Fruit fly (Drosophila melanogaster) whole organism, embryonic: ENCODE results near the gene CG43610.
A peak's percentile ranks its signal among the peaks of the same experiment; 100 is the strongest.

Source experiments
- ATbp ChIP-seq: fragments of 200-800 bp; sonication (Bioruptor generic); optimal IDR thresholded peaks from 2 replicates; lab custom pipeline; 2017; ENCODE audit warnings: missing biosample characterization, mild to moderate bottlenecking, missing genetic modification characterization, missing genetic modification reagents
- Bgb ChIP-seq: fragments of 200-800 bp; sonication (Bioruptor generic); IDR thresholded peaks from 2 replicates; pipeline ENCODE4 v1.3.6; 2022; ENCODE audit warnings: missing biosample characterization, missing genetic modification characterization; ENCODE audit not compliant: partially characterized antibody
- Bteb2 ChIP-seq: fragments of 200-800 bp; sonication (Bioruptor generic); optimal IDR thresholded peaks from 2 replicates; lab custom pipeline; 2016; ENCODE audit warnings: missing biosample characterization, missing genetic modification characterization
- C15 ChIP-seq: fragments of 200-800 bp; sonication (Bioruptor generic); IDR thresholded peaks from 3 replicates; pipeline ENCODE4 v1.3.6; 2022; ENCODE audit warnings: missing biosample characterization, missing genetic modification characterization
- CG10565 ChIP-seq: fragments of 200-800 bp; sonication (Bioruptor generic); optimal IDR thresholded peaks from 3 replicates; lab custom pipeline; 2016; ENCODE audit warnings: missing biosample characterization, mild to moderate bottlenecking, missing genetic modification characterization
- CG12104 ChIP-seq: fragments of 200-800 bp; sonication (Bioruptor generic); optimal IDR thresholded peaks from 3 replicates; lab custom pipeline; 2016; ENCODE audit warnings: missing biosample characterization, missing genetic modification characterization
- CG12236 ChIP-seq: fragments of 200-800 bp; sonication (Bioruptor generic); optimal IDR thresholded peaks from 2 replicates; lab custom pipeline; 2016; ENCODE audit warnings: missing biosample characterization, missing genetic modification characterization
- CG14667 ChIP-seq: fragments of 200-800 bp; sonication (Bioruptor generic); IDR thresholded peaks from 2 replicates; pipeline ENCODE4 v1.3.6; 2022; ENCODE audit warnings: missing biosample characterization, missing genetic modification characterization
- CG14710 ChIP-seq: fragments of 200-800 bp; sonication (Bioruptor generic); optimal IDR thresholded peaks from 3 replicates; lab custom pipeline; 2019; ENCODE audit warnings: missing biosample characterization, mild to moderate bottlenecking, missing genetic modification characterization, moderate library complexity
- CG14965 ChIP-seq: fragments of 200-800 bp; sonication (Bioruptor generic); optimal IDR thresholded peaks from 2 replicates; lab custom pipeline; 2016; ENCODE audit warnings: missing biosample characterization, missing genetic modification characterization, borderline replicate concordance
- CG16779 ChIP-seq: fragments of 200-800 bp; sonication (Bioruptor generic); IDR thresholded peaks from 2 replicates; pipeline ENCODE4 v1.3.6; 2022; ENCODE audit warnings: missing biosample characterization, missing genetic modification characterization
- CG17359 ChIP-seq: fragments of 200-800 bp; sonication (Bioruptor generic); optimal IDR thresholded peaks from 3 replicates; lab custom pipeline; 2018; ENCODE audit warnings: missing biosample characterization, mild to moderate bottlenecking, missing genetic modification characterization, moderate library complexity
- CG17568 ChIP-seq: fragments of 200-800 bp; sonication (Bioruptor generic); optimal IDR thresholded peaks from 2 replicates; lab custom pipeline; 2018; ENCODE audit warnings: missing biosample characterization, mild to moderate bottlenecking, missing genetic modification characterization, moderate library complexity
- CG2199 ChIP-seq: fragments of 200-800 bp; sonication (Bioruptor generic); IDR thresholded peaks from 3 replicates; pipeline ENCODE4 v1.3.6; 2022; ENCODE audit warnings: missing biosample characterization, missing genetic modification characterization
- CG3163 ChIP-seq: fragments of 200-800 bp; sonication (Bioruptor generic); optimal IDR thresholded peaks from 3 replicates; lab custom pipeline; 2016; ENCODE audit warnings: missing biosample characterization, missing genetic modification characterization
- CG3847 ChIP-seq: fragments of 200-800 bp; sonication (Bioruptor generic); IDR thresholded peaks from 2 replicates; pipeline ENCODE4 v1.3.6; 2022; ENCODE audit warnings: missing biosample characterization, missing genetic modification characterization
- CG6765 ChIP-seq: fragments of 200-800 bp; sonication (Bioruptor generic); optimal IDR thresholded peaks from 3 replicates; lab custom pipeline; 2017; ENCODE audit warnings: missing biosample characterization, mild to moderate bottlenecking, missing genetic modification characterization
- CG8290 ChIP-seq, 3 experiments: fragments of 200-800 bp; sonication (Bioruptor generic); optimal IDR thresholded peaks; 2 replicates each; lab custom pipeline; 2016 to 2019; ENCODE audit warnings: missing biosample characterization in 3 of 3, missing genetic modification characterization in 3 of 3, mild to moderate bottlenecking in 2 of 3, moderate library complexity in 1 of 3
- Camta ChIP-seq: fragments of 200-800 bp; sonication (Bioruptor generic); optimal IDR thresholded peaks from 2 replicates; lab custom pipeline; 2016; ENCODE audit warnings: missing biosample characterization, missing genetic modification characterization
- Dad ChIP-seq: fragments of 200-800 bp; sonication (Bioruptor generic); optimal IDR thresholded peaks from 3 replicates; lab custom pipeline; 2016; ENCODE audit warnings: missing biosample characterization, missing genetic modification characterization
- E2f2 ChIP-seq: fragments of 200-800 bp; sonication (Bioruptor generic); IDR thresholded peaks from 2 replicates; pipeline ENCODE4 v1.3.6; 2022; ENCODE audit warnings: missing biosample characterization, missing genetic modification characterization
- HLHmδ ChIP-seq: fragments of 200-800 bp; sonication (Bioruptor generic); optimal IDR thresholded peaks from 2 replicates; lab custom pipeline; 2018; ENCODE audit warnings: missing biosample characterization, mild to moderate bottlenecking, missing genetic modification characterization, moderate library complexity
- Pdp1 ChIP-seq, 2 experiments: fragments of 200-800 bp; sonication (Bioruptor generic); optimal IDR thresholded peaks; 3 replicates each; lab custom pipeline; 2016; ENCODE audit warnings: missing biosample characterization in 2 of 2, missing genetic modification characterization in 2 of 2, mild to moderate bottlenecking in 1 of 2, moderate library complexity in 1 of 2
- Stat92E ChIP-seq, 3 experiments: fragments of >200 bp in 2 of 3; fragments of 200-800 bp in 1 of 3; sonication (Bioruptor generic) in 1 of 3; optimal IDR thresholded peaks; 2 replicates each; lab custom pipeline; 2017 to 2019; ENCODE audit warnings: missing biosample characterization in 3 of 3, missing genetic modification characterization in 3 of 3, mild to moderate bottlenecking in 1 of 3, moderate library complexity in 1 of 3
- amos ChIP-seq: fragments of 200-800 bp; sonication (Bioruptor generic); IDR thresholded peaks from 2 replicates; pipeline ENCODE4 v1.3.6; 2022; ENCODE audit warnings: missing biosample characterization, missing genetic modification characterization; ENCODE audit not compliant: partially characterized antibody
- az2 ChIP-seq: fragments of 200-800 bp; sonication (Bioruptor generic); optimal IDR thresholded peaks from 3 replicates; lab custom pipeline; 2016; ENCODE audit warnings: missing biosample characterization, missing genetic modification characterization
- bbx ChIP-seq: fragments of 200-800 bp; sonication (Bioruptor generic); IDR thresholded peaks from 2 replicates; pipeline ENCODE4 v1.3.6; 2022; ENCODE audit warnings: missing biosample characterization, missing genetic modification characterization; ENCODE audit not compliant: partially characterized antibody
- btn ChIP-seq: fragments of 200-800 bp; sonication (Bioruptor generic); optimal IDR thresholded peaks from 2 replicates; lab custom pipeline; 2016; ENCODE audit warnings: missing biosample characterization, missing genetic modification characterization
- cato ChIP-seq: fragments of 200-800 bp; sonication (Bioruptor generic); optimal IDR thresholded peaks from 2 replicates; lab custom pipeline; 2016; ENCODE audit warnings: missing biosample characterization, missing genetic modification characterization, borderline replicate concordance
- cg ChIP-seq: fragments of 200-800 bp; sonication (Bioruptor generic); optimal IDR thresholded peaks from 3 replicates; lab custom pipeline; 2019; ENCODE audit warnings: missing biosample characterization, mild to moderate bottlenecking, missing genetic modification characterization, moderate library complexity
- chn ChIP-seq: fragments of 200-800 bp; sonication (Bioruptor generic); optimal IDR thresholded peaks from 2 replicates; lab custom pipeline; 2016; ENCODE audit warnings: missing biosample characterization, missing genetic modification characterization
- corto ChIP-seq: fragments of 200-800 bp; sonication (Bioruptor generic); optimal IDR thresholded peaks from 2 replicates; lab custom pipeline; 2016; ENCODE audit warnings: missing biosample characterization, mild to moderate bottlenecking, missing genetic modification characterization, moderate library complexity
- eve ChIP-seq, 2 experiments: fragments of >200 bp; optimal IDR thresholded peaks; 2 replicates each; lab custom pipeline; 2017; ENCODE audit warnings: missing biosample characterization in 2 of 2, missing genetic modification characterization in 2 of 2
- fd102C ChIP-seq: fragments of 200-800 bp; sonication (Bioruptor generic); optimal IDR thresholded peaks from 2 replicates; lab custom pipeline; 2018; ENCODE audit warnings: missing biosample characterization, mild to moderate bottlenecking, missing genetic modification characterization, moderate library complexity
- fd96Cb ChIP-seq: fragments of 200-800 bp; sonication (Bioruptor generic); optimal IDR thresholded peaks from 2 replicates; lab custom pipeline; 2018; ENCODE audit warnings: missing biosample characterization, mild to moderate bottlenecking, missing genetic modification characterization, moderate library complexity
- gem ChIP-seq: fragments of 200-800 bp; sonication (Bioruptor generic); optimal IDR thresholded peaks from 2 replicates; lab custom pipeline; 2019; ENCODE audit warnings: missing biosample characterization, mild to moderate bottlenecking, missing genetic modification characterization, moderate library complexity
- gsb-n ChIP-seq: fragments of 200-800 bp; sonication (Bioruptor generic); optimal IDR thresholded peaks from 3 replicates; lab custom pipeline; 2018; ENCODE audit warnings: missing biosample characterization, mild to moderate bottlenecking, missing genetic modification characterization
- hbn ChIP-seq: fragments of 200-800 bp; sonication (Bioruptor generic); IDR thresholded peaks from 2 replicates; pipeline ENCODE4 v1.3.6; 2022; ENCODE audit warnings: missing biosample characterization, missing genetic modification characterization; ENCODE audit not compliant: partially characterized antibody
- ind ChIP-seq: fragments of 200-800 bp; sonication (Bioruptor generic); optimal IDR thresholded peaks from 3 replicates; lab custom pipeline; 2016; ENCODE audit warnings: missing biosample characterization, missing genetic modification characterization
- lbe ChIP-seq: fragments of 200-800 bp; sonication (Bioruptor generic); optimal IDR thresholded peaks from 2 replicates; lab custom pipeline; 2016; ENCODE audit warnings: missing biosample characterization, mild to moderate bottlenecking, missing genetic modification characterization
- nom ChIP-seq: fragments of 200-800 bp; sonication (Bioruptor generic); optimal IDR thresholded peaks from 2 replicates; lab custom pipeline; 2017; ENCODE audit warnings: missing biosample characterization, missing genetic modification characterization, mild to moderate bottlenecking, moderate library complexity, missing genetic modification reagents
- oc ChIP-seq: fragments of 200-800 bp; sonication (Bioruptor generic); optimal IDR thresholded peaks from 2 replicates; lab custom pipeline; 2018; ENCODE audit warnings: missing biosample characterization, mild to moderate bottlenecking, missing genetic modification characterization, moderate library complexity
- pb ChIP-seq: fragments of 200-800 bp; sonication (Bioruptor generic); optimal IDR thresholded peaks from 3 replicates; lab custom pipeline; 2016; ENCODE audit warnings: missing biosample characterization, missing genetic modification characterization
- pros ChIP-seq: fragments of 200-800 bp; sonication (Bioruptor generic); optimal IDR thresholded peaks from 3 replicates; lab custom pipeline; 2019; ENCODE audit warnings: missing biosample characterization, mild to moderate bottlenecking, missing genetic modification characterization, moderate library complexity
- ranshi ChIP-seq: fragments of 200-800 bp; sonication (Bioruptor generic); IDR thresholded peaks from 2 replicates; pipeline ENCODE4 v1.3.6; 2022; ENCODE audit warnings: missing biosample characterization, missing genetic modification characterization
- vvl ChIP-seq: fragments of 200-800 bp; sonication (Bioruptor generic); IDR thresholded peaks from 2 replicates; pipeline ENCODE4 v1.3.6; 2022; ENCODE audit warnings: missing biosample characterization, missing genetic modification characterization
- yki ChIP-seq: fragments of >200 bp; optimal IDR thresholded peaks from 3 replicates; lab custom pipeline; 2018
- z ChIP-seq: fragments of 200-800 bp; sonication (Bioruptor generic); IDR thresholded peaks from 3 replicates; pipeline ENCODE4 v1.3.6; 2022; ENCODE audit warnings: missing biosample characterization, missing genetic modification characterization
- zfh1 ChIP-seq: fragments of 200-800 bp; sonication (Bioruptor generic); IDR thresholded peaks from 3 replicates; pipeline ENCODE4 v1.3.6; 2022; ENCODE audit warnings: missing biosample characterization, missing genetic modification characterization

CG43610 gene

DNA sequence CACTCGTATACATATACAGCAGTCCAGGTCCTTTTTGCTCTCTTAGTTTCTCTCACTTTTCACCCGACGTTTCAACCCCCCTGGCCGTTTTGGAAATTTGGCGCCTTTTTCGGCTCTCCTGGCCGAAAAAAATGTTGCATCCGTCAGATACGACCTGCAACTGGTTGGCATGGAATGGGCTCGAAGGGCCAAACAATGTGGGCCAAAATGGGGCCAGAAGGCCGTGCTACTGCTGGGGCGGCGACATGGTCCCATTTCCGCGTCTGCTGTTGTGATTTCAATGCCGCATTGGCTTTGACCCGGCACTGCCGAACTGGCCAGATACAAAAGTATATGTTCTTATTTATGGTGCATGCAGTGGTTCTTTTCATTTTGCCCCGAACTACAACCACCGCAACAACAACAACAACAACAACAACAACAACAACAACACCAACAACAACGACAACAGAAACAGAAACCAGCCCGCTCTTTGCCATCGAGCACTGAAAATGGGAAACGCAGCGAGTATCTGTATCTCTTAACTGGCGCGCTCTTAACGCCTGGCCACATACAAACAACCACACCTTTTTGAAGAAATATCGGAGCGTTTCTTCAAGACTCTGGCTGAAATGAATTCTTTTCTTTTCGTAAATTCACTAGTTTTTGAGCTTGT lies 5.1 kb upstream of the CG43610 start (continued):
- TF ChIP-seq Dad (GFP tag; lab: Kevin White, UChicago) (no peak), E2f2 (GFP tag; lab: Robert Waterston, UW) (no peak), CG14667 (GFP tag; lab: Robert Waterston, UW) (no peak), CG10565 (GFP tag; lab: Kevin White, UChicago) (no peak), yki (lab: Kevin White, UChicago) (peak; percentile 4), HLHmδ (GFP tag; lab: Kevin White, UChicago) (no peak), ind (GFP tag; lab: Kevin White, UChicago) (no peak), lbe (GFP tag; lab: Kevin White, UChicago) (no peak), btn (GFP tag; lab: Kevin White, UChicago) (no peak), CG12236 (GFP tag; lab: Kevin White, UChicago) (no peak), az2 (GFP tag; lab: Kevin White, UChicago) (no peak), chn (no peak), ATbp (GFP tag; lab: Kevin White, UChicago) (no peak), cato (GFP tag; lab: Kevin White, UChicago) (no peak), fd102C (GFP tag; lab: Kevin White, UChicago) (no peak), vvl (GFP tag; lab: Robert Waterston, UW) (no peak), CG14710 (no peak), CG12104 (GFP tag; lab: Kevin White, UChicago) (no peak), Bteb2 (no peak), CG17568 (GFP tag; lab: Kevin White, UChicago) (no peak), Pdp1 (GFP tag; optimal IDR thresholded peaks at IDR 0.05; lab: Kevin White, UChicago) (no peak), amos (GFP tag; lab: Robert Waterston, UW) (no peak), Camta (GFP tag; lab: Kevin White, UChicago) (no peak), CG2199 (GFP tag; lab: Robert Waterston, UW) (peak; percentile 77; the same call in 2 of the 3 replicates), C15 (GFP tag; lab: Robert Waterston, UW) (no peak), gem (tag; lab: Kevin White, UChicago) (no peak), CG14965 (GFP tag; lab: Kevin White, UChicago) (no peak), ranshi (GFP tag; lab: Robert Waterston, UW) (no peak), fd96Cb (no peak)
- TF ChIP-seq, all 482 proteins: peak for 25

- TF ChIP-seq bbx (GFP tag; lab: Robert Waterston, UW), result peak; percentile 35
- peak; percentile 97 for TF ChIP-seq pros (GFP tag; lab: Kevin White, UChicago)
- peak; percentile 44; the same call in 1 of the 2 replicates for TF ChIP-seq Bgb
- TF ChIP-seq gsb-n, result no peak
- TF ChIP-seq CG8290 (GFP tag; optimal IDR thresholded peaks at IDR 0.05; lab: Kevin White, UChicago), result no peak
- peak in 1 of 2 experiments; percentile 14 for TF ChIP-seq CG8290 (tag; optimal IDR thresholded peaks at IDR 0.05; lab: Kevin White, UChicago)
- TF ChIP-seq gem (tag; lab: Kevin White, UChicago), result no peak
- no peak for TF ChIP-seq pb
- peak; percentile 33 for TF ChIP-seq cg (GFP tag; lab: Kevin White, UChicago)
- peak in 1 of 3 experiments; percentile 8 for TF ChIP-seq Stat92E (GFP tag; optimal IDR thresholded peaks at IDR 0.05; lab: Kevin White, UChicago)
- peak; percentile 29 for TF ChIP-seq CG6765 (GFP tag; lab: Kevin White, UChicago)
- peak; percentile 97 for TF ChIP-seq z
- TF ChIP-seq eve (GFP tag; optimal IDR thresholded peaks at IDR 0.05; lab: Kevin White, UChicago), result peak in 1 of 2 experiments; percentile 28
- TF ChIP-seq CG3847, result no peak
- TF ChIP-seq nom, result peak; percentile 22
- TF ChIP-seq CG3163 (GFP tag; lab: Kevin White, UChicago), result peak; percentile 97
- no peak for TF ChIP-seq oc (tag; lab: Kevin White, UChicago)
- TF ChIP-seq hbn (GFP tag; lab: Robert Waterston, UW), result 0 out of 2 replicates have a peak, but pooled peaks have one; percentile 31
- no peak for TF ChIP-seq zfh1
- TF ChIP-seq CG17359 (tag; lab: Kevin White, UChicago), result peak; percentile 22
- TF ChIP-seq CG16779 (GFP tag; lab: Robert Waterston, UW), result 0 out of 2 replicates have a peak, but pooled peaks have one; percentile 16
- no peak for TF ChIP-seq corto (GFP tag; lab: Kevin White, UChicago)
Observed at dm6 chr2L:6794418-6794793, 4.6 kb upstream of the CG43610 start.
